Fruit fly (Drosophila melanogaster) whole organism, embryonic: ENCODE measurements around the gene UQCR-14.

Source experiments
- BEAF-32 ChIP-seq: fragments of 200-800 bp; sonication (Bioruptor generic); optimal IDR thresholded peaks from 3 replicates; lab custom pipeline; 2017; ENCODE audit warnings: missing biosample characterization, missing genetic modification characterization, mild to moderate bottlenecking, moderate library complexity, missing genetic modification reagents
- Blimp-1 ChIP-seq: fragments of 200-800 bp; sonication (Bioruptor generic); optimal IDR thresholded peaks from 3 replicates; lab custom pipeline; 2018; ENCODE audit warnings: missing biosample characterization, missing genetic modification characterization, mild to moderate bottlenecking, moderate library complexity, missing genetic modification reagents
- CG10979 ChIP-seq: fragments of 200-800 bp; sonication (Bioruptor generic); optimal IDR thresholded peaks from 2 replicates; lab custom pipeline; 2018; ENCODE audit warnings: missing biosample characterization, mild to moderate bottlenecking, missing genetic modification characterization, moderate library complexity
- CG11093 ChIP-seq: fragments of 200-800 bp; sonication (Bioruptor generic); IDR thresholded peaks from 3 replicates; pipeline ENCODE4 v1.3.6; 2022; ENCODE audit warnings: missing biosample characterization, missing genetic modification characterization
- CG12299 ChIP-seq: fragments of 200-800 bp; sonication (Bioruptor generic); optimal IDR thresholded peaks from 2 replicates; lab custom pipeline; 2018; ENCODE audit warnings: missing biosample characterization, mild to moderate bottlenecking, missing genetic modification characterization
- CG1603 ChIP-seq: fragments of 200-800 bp; sonication (Bioruptor generic); optimal IDR thresholded peaks from 2 replicates; lab custom pipeline; 2019; ENCODE audit warnings: missing biosample characterization, mild to moderate bottlenecking, missing genetic modification characterization, moderate library complexity
- CG16815 ChIP-seq: fragments of 200-800 bp; sonication (Bioruptor generic); optimal IDR thresholded peaks from 3 replicates; lab custom pipeline; 2017; ENCODE audit warnings: missing biosample characterization, mild to moderate bottlenecking, missing genetic modification characterization
- CG1792 ChIP-seq: fragments of 200-800 bp; sonication (Bioruptor generic); optimal IDR thresholded peaks from 2 replicates; lab custom pipeline; 2016; ENCODE audit warnings: missing biosample characterization, missing genetic modification characterization
- CG18619 ChIP-seq: fragments of 200-800 bp; sonication (Bioruptor generic); optimal IDR thresholded peaks from 3 replicates; lab custom pipeline; 2017; ENCODE audit warnings: missing biosample characterization, mild to moderate bottlenecking, missing genetic modification characterization
- CG2129 ChIP-seq: fragments of 200-800 bp; sonication (Bioruptor generic); IDR thresholded peaks from 2 replicates; pipeline ENCODE4 v1.3.6; 2022; ENCODE audit warnings: missing biosample characterization, missing genetic modification characterization; ENCODE audit not compliant: partially characterized antibody
- CG2199 ChIP-seq: fragments of 200-800 bp; sonication (Bioruptor generic); IDR thresholded peaks from 3 replicates; pipeline ENCODE4 v1.3.6; 2022; ENCODE audit warnings: missing biosample characterization, missing genetic modification characterization
- CG31224 ChIP-seq: fragments of 200-800 bp; sonication (Bioruptor generic); IDR thresholded peaks from 2 replicates; pipeline ENCODE4 v1.3.6; 2022; ENCODE audit warnings: missing biosample characterization, missing genetic modification characterization
- CG31365 ChIP-seq: fragments of 200-800 bp; sonication (Bioruptor generic); optimal IDR thresholded peaks from 2 replicates; lab custom pipeline; 2018; ENCODE audit warnings: missing biosample characterization, mild to moderate bottlenecking, missing genetic modification characterization
- CG34224 ChIP-seq: fragments of 200-800 bp; sonication (Bioruptor generic); IDR thresholded peaks from 3 replicates; pipeline ENCODE4 v1.3.6; 2022; ENCODE audit warnings: missing biosample characterization, missing genetic modification characterization; ENCODE audit not compliant: partially characterized antibody
- CG42726 ChIP-seq: fragments of 200-800 bp; sonication (Bioruptor generic); IDR thresholded peaks from 2 replicates; pipeline ENCODE4 v1.3.6; 2022; ENCODE audit warnings: missing biosample characterization, missing genetic modification characterization; ENCODE audit not compliant: partially characterized antibody
- CG4730 ChIP-seq: fragments of 200-800 bp; sonication (Bioruptor generic); IDR thresholded peaks from 2 replicates; pipeline ENCODE4 v1.3.6; 2022; ENCODE audit warnings: missing biosample characterization, missing genetic modification characterization
- CG6272 ChIP-seq: fragments of 200-800 bp; sonication (Bioruptor generic); IDR thresholded peaks from 2 replicates; pipeline ENCODE4 v1.3.6; 2022; ENCODE audit warnings: missing biosample characterization, missing genetic modification characterization
- CG7271 ChIP-seq: fragments of 200-800 bp; sonication (Bioruptor generic); optimal IDR thresholded peaks from 2 replicates; lab custom pipeline; 2018; ENCODE audit warnings: missing biosample characterization, mild to moderate bottlenecking, missing genetic modification characterization, moderate library complexity
- CG7928 ChIP-seq: fragments of 200-800 bp; sonication (Bioruptor generic); optimal IDR thresholded peaks from 2 replicates; lab custom pipeline; 2017; ENCODE audit warnings: missing biosample characterization, mild to moderate bottlenecking, missing genetic modification characterization
- CG8944 ChIP-seq: fragments of 200-800 bp; sonication (Bioruptor generic); optimal IDR thresholded peaks from 3 replicates; lab custom pipeline; 2016; ENCODE audit warnings: missing biosample characterization, missing genetic modification characterization
- CG9876 ChIP-seq: fragments of 200-800 bp; sonication (Bioruptor generic); optimal IDR thresholded peaks from 2 replicates; lab custom pipeline; 2016; ENCODE audit warnings: missing biosample characterization, missing genetic modification characterization
- CHES-1-like ChIP-seq: fragments of 200-800 bp; sonication (Bioruptor generic); optimal IDR thresholded peaks from 2 replicates; lab custom pipeline; 2016; ENCODE audit warnings: missing biosample characterization, missing genetic modification characterization
- CTCF ChIP-seq: fragments of 200-800 bp; sonication (Bioruptor generic); optimal IDR thresholded peaks from 2 replicates; lab custom pipeline; 2017; ENCODE audit warnings: missing biosample characterization, mild to moderate bottlenecking, missing genetic modification characterization, moderate library complexity
- Dll ChIP-seq: fragments of 200-800 bp; sonication (Bioruptor generic); IDR thresholded peaks from 4 replicates; pipeline ENCODE4 v1.3.6; 2022; ENCODE audit warnings: missing biosample characterization, missing genetic modification characterization; ENCODE audit not compliant: partially characterized antibody
- Dp ChIP-seq: fragments of 200-800 bp; sonication (Bioruptor generic); optimal IDR thresholded peaks from 2 replicates; lab custom pipeline; 2018; ENCODE audit warnings: missing biosample characterization, mild to moderate bottlenecking, missing genetic modification characterization, moderate library complexity
- Dref ChIP-seq: fragments of 200-800 bp; sonication (Bioruptor generic); IDR thresholded peaks from 2 replicates; pipeline ENCODE4 v1.3.6; 2022; ENCODE audit warnings: missing biosample characterization, missing genetic modification characterization
- Hmx ChIP-seq: fragments of 200-800 bp; sonication (Bioruptor generic); optimal IDR thresholded peaks from 2 replicates; lab custom pipeline; 2016; ENCODE audit warnings: missing biosample characterization, missing genetic modification characterization
- Hr78 ChIP-seq, 2 experiments: fragments of 200-800 bp in 1 of 2; fragments of >200 bp in 1 of 2; sonication (Bioruptor generic) in 1 of 2; optimal IDR thresholded peaks; 2 replicates each; lab custom pipeline; 2017 to 2019; ENCODE audit warnings: missing biosample characterization in 2 of 2, missing genetic modification characterization in 2 of 2, mild to moderate bottlenecking in 1 of 2, moderate library complexity in 1 of 2
- Opbp ChIP-seq: fragments of 200-800 bp; sonication (Bioruptor generic); IDR thresholded peaks from 3 replicates; pipeline ENCODE4 v1.3.6; 2022; ENCODE audit warnings: missing biosample characterization, missing genetic modification characterization; ENCODE audit not compliant: partially characterized antibody
- Scr ChIP-seq: fragments of 200-800 bp; sonication (Bioruptor generic); IDR thresholded peaks from 2 replicates; pipeline ENCODE4 v1.3.6; 2022; ENCODE audit warnings: missing biosample characterization, missing genetic modification characterization; ENCODE audit not compliant: partially characterized antibody
- Six4 ChIP-seq: fragments of 200-800 bp; sonication (Bioruptor generic); optimal IDR thresholded peaks from 2 replicates; lab custom pipeline; 2016; ENCODE audit warnings: missing biosample characterization, missing genetic modification characterization
- Sry-δ ChIP-seq: fragments of 200-800 bp; sonication (Bioruptor generic); optimal IDR thresholded peaks from 2 replicates; lab custom pipeline; 2016; ENCODE audit warnings: missing biosample characterization, missing genetic modification characterization
- YL-1 ChIP-seq: fragments of 200-800 bp; sonication (Bioruptor generic); optimal IDR thresholded peaks from 3 replicates; lab custom pipeline; 2017; ENCODE audit warnings: missing biosample characterization, mild to moderate bottlenecking, missing genetic modification characterization
- abd-A ChIP-seq: fragments of 200-800 bp; sonication (Bioruptor generic); optimal IDR thresholded peaks from 3 replicates; lab custom pipeline; 2019; ENCODE audit warnings: missing biosample characterization, mild to moderate bottlenecking, missing genetic modification characterization, moderate library complexity
- al ChIP-seq: fragments of 200-800 bp; sonication (Bioruptor generic); IDR thresholded peaks from 2 replicates; pipeline ENCODE4 v1.3.6; 2022; ENCODE audit warnings: missing biosample characterization, missing genetic modification characterization
- ci ChIP-seq: fragments of 200-800 bp; sonication (Bioruptor generic); IDR thresholded peaks from 3 replicates; pipeline ENCODE4 v1.3.6; 2022; ENCODE audit warnings: missing biosample characterization, missing genetic modification characterization
- cwo ChIP-seq: fragments of 200-800 bp; sonication (Bioruptor generic); optimal IDR thresholded peaks from 3 replicates; lab custom pipeline; 2017; ENCODE audit warnings: missing biosample characterization, missing genetic modification characterization, mild to moderate bottlenecking, moderate library complexity, missing genetic modification reagents
- fd64A ChIP-seq: fragments of 200-800 bp; sonication (Bioruptor generic); optimal IDR thresholded peaks from 3 replicates; lab custom pipeline; 2018; ENCODE audit warnings: missing biosample characterization, mild to moderate bottlenecking, missing genetic modification characterization
- fru ChIP-seq: fragments of >200 bp; optimal IDR thresholded peaks from 2 replicates; lab custom pipeline; 2017
- grn ChIP-seq: fragments of 200-800 bp; sonication (Bioruptor generic); optimal IDR thresholded peaks from 3 replicates; lab custom pipeline; 2017; ENCODE audit warnings: missing biosample characterization, missing genetic modification characterization
- luna ChIP-seq: fragments of 200-800 bp; sonication (Bioruptor generic); optimal IDR thresholded peaks from 2 replicates; lab custom pipeline; 2016; ENCODE audit warnings: missing biosample characterization, missing genetic modification characterization
- nom ChIP-seq: fragments of 200-800 bp; sonication (Bioruptor generic); optimal IDR thresholded peaks from 2 replicates; lab custom pipeline; 2017; ENCODE audit warnings: missing biosample characterization, missing genetic modification characterization, mild to moderate bottlenecking, moderate library complexity, missing genetic modification reagents
- pan ChIP-seq, 4 experiments: fragments of >200 bp in 3 of 4; fragments of 200-800 bp in 1 of 4; sonication (Bioruptor generic) in 1 of 4; optimal IDR thresholded peaks in 3 of 4; IDR thresholded peaks in 1 of 4; 2 replicates each; pipeline versions ENCODE4 v1.3.6 to Lab custom; 2017 to 2022; ENCODE audit warnings: missing biosample characterization in 2 of 4, missing genetic modification characterization in 2 of 4, mixed read lengths in 1 of 4
- phol ChIP-seq: fragments of 200-800 bp; sonication (Bioruptor generic); optimal IDR thresholded peaks from 3 replicates; lab custom pipeline; 2018; ENCODE audit warnings: missing biosample characterization, mild to moderate bottlenecking, missing genetic modification characterization, moderate library complexity
- pros ChIP-seq: fragments of 200-800 bp; sonication (Bioruptor generic); optimal IDR thresholded peaks from 3 replicates; lab custom pipeline; 2019; ENCODE audit warnings: missing biosample characterization, mild to moderate bottlenecking, missing genetic modification characterization, moderate library complexity
- sqz ChIP-seq: fragments of 200-800 bp; sonication (Bioruptor generic); optimal IDR thresholded peaks from 3 replicates; lab custom pipeline; 2018; ENCODE audit warnings: missing biosample characterization, mild to moderate bottlenecking, missing genetic modification characterization
- tna ChIP-seq: fragments of 200-800 bp; sonication (Bioruptor generic); IDR thresholded peaks from 2 replicates; pipeline ENCODE4 v1.3.6; 2022; ENCODE audit warnings: missing biosample characterization, missing genetic modification characterization; ENCODE audit not compliant: partially characterized antibody
- vnd ChIP-seq: fragments of 200-800 bp; sonication (Bioruptor generic); IDR thresholded peaks from 3 replicates; pipeline ENCODE4 v1.3.6; 2022; ENCODE audit warnings: missing biosample characterization, missing genetic modification characterization; ENCODE audit not compliant: partially characterized antibody
- vvl ChIP-seq: fragments of 200-800 bp; sonication (Bioruptor generic); IDR thresholded peaks from 2 replicates; pipeline ENCODE4 v1.3.6; 2022; ENCODE audit warnings: missing biosample characterization, missing genetic modification characterization
- zen2 ChIP-seq: fragments of 200-800 bp; sonication (Bioruptor generic); IDR thresholded peaks from 3 replicates; pipeline ENCODE4 v1.3.6; 2022; ENCODE audit warnings: missing biosample characterization, missing genetic modification characterization; ENCODE audit not compliant: partially characterized antibody

The UQCR-14 gene

dm6 chrX:16325472-16325871, 39.4 kb downstream of the UQCR-14 start, which contains the start of gene CalpC (continued):
- peak; percentile 40 for TF ChIP-seq Blimp-1 (GFP tag; lab: Kevin White, UChicago)
- no peak for TF ChIP-seq YL-1 (GFP tag; lab: Kevin White, UChicago)
- TF ChIP-seq vnd (GFP tag; lab: Robert Waterston, UW): no peak
- TF ChIP-seq CG10979: no peak
- TF ChIP-seq Sry-δ (GFP tag; lab: Kevin White, UChicago): peak; percentile 17
- TF ChIP-seq CG34224: no peak
- TF ChIP-seq CG2199 (GFP tag; lab: Robert Waterston, UW): no peak
- TF ChIP-seq CG9876 (GFP tag; lab: Kevin White, UChicago): no peak
- TF ChIP-seq CHES-1-like (GFP tag; lab: Kevin White, UChicago): no peak
- peak; percentile 33 for TF ChIP-seq CG1603
- no peak for TF ChIP-seq luna (GFP tag; lab: Kevin White, UChicago)
- TF ChIP-seq CG7928 (GFP tag; lab: Kevin White, UChicago): no peak
- no peak for TF ChIP-seq sqz (GFP tag; lab: Kevin White, UChicago)
- TF ChIP-seq ci: no peak
- peak; percentile 39 for TF ChIP-seq abd-A
- peak; percentile 56; the same call in 1 of the 3 replicates for TF ChIP-seq Opbp (GFP tag; lab: Robert Waterston, UW)
- TF ChIP-seq BEAF-32 (GFP tag; lab: Kevin White, UChicago): peak; percentile 31
- TF ChIP-seq CG31224 (GFP tag; lab: Robert Waterston, UW): no peak
- TF ChIP-seq CG42726: 0 out of 2 replicates have a peak, but pooled peaks have one; percentile 11
- no peak for TF ChIP-seq grn
- TF ChIP-seq pros: no peak
- no peak for TF ChIP-seq CTCF (GFP tag; lab: Kevin White, UChicago)
- TF ChIP-seq CG6272: no peak
- TF ChIP-seq CG4730 (GFP tag; lab: Robert Waterston, UW): no peak
- TF ChIP-seq Hr78 (GFP tag; optimal IDR thresholded peaks at IDR 0.05; lab: Kevin White, UChicago): no peak
- TF ChIP-seq Scr: peak; percentile 40
- no peak for TF ChIP-seq zen2
- TF ChIP-seq CG16815 (GFP tag; lab: Kevin White, UChicago): no peak
- no peak for TF ChIP-seq Six4 (GFP tag; lab: Kevin White, UChicago)
- no peak for TF ChIP-seq al (GFP tag; lab: Robert Waterston, UW)
- TF ChIP-seq nom (GFP tag; lab: Kevin White, UChicago): peak; percentile 18
- no peak for TF ChIP-seq CG31365 (tag; lab: Kevin White, UChicago)
- TF ChIP-seq pan (optimal IDR thresholded peaks at IDR 0.05; lab: Kevin White, UChicago): no peak
- no peak for TF ChIP-seq pan (GFP tag; optimal IDR thresholded peaks at IDR 0.05 in 1 of 2, IDR thresholded peaks at IDR 0.05 in 1 of 2)
- peak; percentile 29 for TF ChIP-seq phol (tag; lab: Kevin White, UChicago)
- peak; percentile 36; the same call in 1 of the 2 replicates for TF ChIP-seq Dref (GFP tag; lab: Robert Waterston, UW)
- TF ChIP-seq fd64A (GFP tag; lab: Kevin White, UChicago): no peak
- no peak for TF ChIP-seq Hmx
- TF ChIP-seq cwo (GFP tag; lab: Kevin White, UChicago): no peak
- TF ChIP-seq CG18619: no peak
- TF ChIP-seq CG11093 (GFP tag; lab: Robert Waterston, UW): no peak
- peak; percentile 34; the same call in 1 of the 4 replicates for TF ChIP-seq Dll (GFP tag; lab: Robert Waterston, UW)
- no peak for TF ChIP-seq CG1792 (GFP tag; lab: Kevin White, UChicago)
- no peak for TF ChIP-seq tna
- TF ChIP-seq CG7271 (tag; lab: Kevin White, UChicago): no peak
- TF ChIP-seq CG2129 (GFP tag; lab: Robert Waterston, UW): no peak
- no peak for TF ChIP-seq CG12299 (tag; lab: Kevin White, UChicago)
- 0 out of 2 replicates have a peak, but pooled peaks have one; percentile 15 for TF ChIP-seq vvl
- TF ChIP-seq fru: no peak
- TF ChIP-seq CG8944 (GFP tag; lab: Kevin White, UChicago): no peak
- TF ChIP-seq Dp (GFP tag; lab: Kevin White, UChicago): peak; percentile 34
